Fruit fly (Drosophila melanogaster) whole organism, pupa: Measurements from ENCODE around the gene CG12236.

Source experiments
- CG10348 ChIP-seq: fragments of 200-800 bp; sonication (Bioruptor generic); IDR thresholded peaks from 2 replicates; pipeline ENCODE4 v1.3.6; 2022; ENCODE audit warnings: missing biosample characterization, missing genetic modification characterization
- CG12605 ChIP-seq: fragments of 200-800 bp; sonication (Bioruptor generic); IDR thresholded peaks from 2 replicates; pipeline ENCODE4 v1.3.6; 2022; ENCODE audit warnings: missing biosample characterization, missing genetic modification characterization
- CG13204 ChIP-seq: fragments of 200-800 bp; sonication (Bioruptor generic); optimal IDR thresholded peaks from 2 replicates; lab custom pipeline; 2018; ENCODE audit warnings: missing biosample characterization, mild to moderate bottlenecking, missing genetic modification characterization, moderate library complexity
- CG14655 ChIP-seq: fragments of 200-800 bp; sonication (Bioruptor generic); optimal IDR thresholded peaks from 3 replicates; lab custom pipeline; 2017; ENCODE audit warnings: mild to moderate bottlenecking, missing biosample characterization, missing genetic modification reagents, missing genetic modification characterization
- CG15710 ChIP-seq: fragments of 200-800 bp; sonication (Bioruptor generic); optimal IDR thresholded peaks from 2 replicates; lab custom pipeline; 2018; ENCODE audit warnings: missing biosample characterization, mild to moderate bottlenecking, missing genetic modification characterization, moderate library complexity
- CG17806 ChIP-seq: fragments of 200-800 bp; sonication (Bioruptor generic); optimal IDR thresholded peaks from 2 replicates; lab custom pipeline; 2018; ENCODE audit warnings: missing biosample characterization, mild to moderate bottlenecking, missing genetic modification characterization, moderate library complexity
- CG32121 ChIP-seq: fragments of 200-800 bp; sonication (Bioruptor generic); IDR thresholded peaks from 2 replicates; pipeline ENCODE4 v1.3.6; 2022; ENCODE audit warnings: missing biosample characterization, missing genetic modification characterization
- CG34367 ChIP-seq: fragments of 200-800 bp; sonication (Bioruptor generic); optimal IDR thresholded peaks from 2 replicates; lab custom pipeline; 2018; ENCODE audit warnings: missing biosample characterization, mild to moderate bottlenecking, missing genetic modification characterization
- CG4496 ChIP-seq: fragments of 200-800 bp; sonication (Bioruptor generic); IDR thresholded peaks from 3 replicates; pipeline ENCODE4 v1.3.6; 2022; ENCODE audit warnings: missing biosample characterization, missing genetic modification characterization
- CG8159 ChIP-seq: fragments of 200-800 bp; sonication (Bioruptor generic); optimal IDR thresholded peaks from 3 replicates; lab custom pipeline; 2018; ENCODE audit warnings: missing biosample characterization, mild to moderate bottlenecking, missing genetic modification characterization, moderate library complexity
- CG8301 ChIP-seq: fragments of 200-800 bp; sonication (Bioruptor generic); optimal IDR thresholded peaks from 2 replicates; lab custom pipeline; 2018; ENCODE audit warnings: missing biosample characterization, mild to moderate bottlenecking, missing genetic modification characterization
- CG9948 ChIP-seq: fragments of 200-800 bp; sonication (Bioruptor generic); optimal IDR thresholded peaks from 2 replicates; lab custom pipeline; 2018; ENCODE audit warnings: missing biosample characterization, mild to moderate bottlenecking, missing genetic modification characterization, moderate library complexity
- D1 ChIP-seq: fragments of 200-800 bp; sonication (Bioruptor generic); optimal IDR thresholded peaks from 2 replicates; lab custom pipeline; 2018; ENCODE audit warnings: missing biosample characterization, mild to moderate bottlenecking, missing genetic modification characterization, moderate library complexity
- EcR ChIP-seq: fragments of 200-800 bp; sonication (Bioruptor generic); optimal IDR thresholded peaks from 3 replicates; lab custom pipeline; 2019; ENCODE audit warnings: missing biosample characterization, missing genetic modification characterization, mild to moderate bottlenecking, moderate library complexity, missing genetic modification reagents
- Ets98B ChIP-seq: fragments of 200-800 bp; sonication (Bioruptor generic); IDR thresholded peaks from 2 replicates; pipeline ENCODE4 v1.3.6; 2022; ENCODE audit warnings: missing biosample characterization, missing genetic modification characterization
- Pif1A ChIP-seq: fragments of 200-800 bp; sonication (Bioruptor generic); optimal IDR thresholded peaks from 3 replicates; lab custom pipeline; 2016; ENCODE audit warnings: missing biosample characterization, missing genetic modification characterization
- Pif1B ChIP-seq: fragments of 200-800 bp; sonication (Bioruptor generic); optimal IDR thresholded peaks from 3 replicates; lab custom pipeline; 2016; ENCODE audit warnings: missing biosample characterization, missing genetic modification characterization
- Snoo ChIP-seq: fragments of 200-800 bp; sonication (Bioruptor generic); optimal IDR thresholded peaks from 3 replicates; lab custom pipeline; 2017; ENCODE audit warnings: missing biosample characterization, mild to moderate bottlenecking, missing genetic modification characterization, inconsistent platforms
- fd96Ca ChIP-seq: fragments of 200-800 bp; sonication (Bioruptor generic); IDR thresholded peaks from 3 replicates; pipeline ENCODE4 v1.3.6; 2022; ENCODE audit warnings: missing biosample characterization, missing genetic modification characterization
- gl ChIP-seq: fragments of 200-800 bp; sonication (Bioruptor generic); optimal IDR thresholded peaks from 2 replicates; lab custom pipeline; 2018; ENCODE audit warnings: missing biosample characterization, mild to moderate bottlenecking, missing genetic modification characterization
- rn ChIP-seq: fragments of 200-800 bp; sonication (Bioruptor generic); IDR thresholded peaks from 2 replicates; pipeline ENCODE4 v1.3.6; 2022; ENCODE audit warnings: missing biosample characterization, missing genetic modification characterization

The CG12236 gene

DNA sequence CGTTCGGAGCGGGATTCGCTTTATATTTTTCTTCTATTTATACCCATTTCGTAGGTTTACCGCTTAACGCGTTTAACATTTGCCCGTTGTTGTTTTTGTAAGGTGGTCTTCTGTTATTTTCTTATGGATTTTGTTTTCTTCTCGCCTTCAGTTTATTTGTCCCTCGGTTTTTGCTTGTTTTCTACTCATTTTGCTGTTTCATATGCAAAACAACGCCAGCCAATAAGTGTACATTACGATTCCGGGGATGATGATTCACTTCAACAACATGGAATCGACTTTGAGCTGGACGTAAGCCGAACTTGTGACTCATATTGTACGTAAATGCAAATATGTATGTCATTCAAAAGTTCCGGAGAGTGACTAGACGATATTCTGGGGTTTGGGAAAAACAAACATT, 15.4 kb upstream of the CG12236 start:
- TF ChIP-seq Pif1B (GFP tag; lab: Kevin White, UChicago) = no peak
- TF ChIP-seq CG15710 (tag; lab: Kevin White, UChicago) = no peak
- TF ChIP-seq CG32121 (GFP tag; lab: Robert Waterston, UW) = no peak

DNA sequence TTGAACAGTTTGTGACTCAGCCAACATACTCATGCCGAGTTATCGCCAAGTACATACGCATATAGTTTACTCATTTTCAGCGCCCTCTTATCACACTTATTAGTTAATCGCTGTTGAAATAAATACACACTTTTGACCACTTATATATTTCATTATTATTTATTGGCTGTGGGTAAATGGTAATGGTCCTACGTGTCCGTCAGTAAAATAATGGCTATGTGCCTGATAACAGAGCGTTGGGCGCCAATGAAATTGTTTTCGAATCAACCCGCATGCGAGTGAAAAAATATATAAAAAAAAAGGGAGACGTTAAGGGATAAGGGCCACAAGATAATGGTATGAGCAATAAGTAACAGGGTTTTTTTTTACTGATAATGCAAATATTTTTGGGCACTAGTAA, 14.8 kb upstream of the CG12236 start:
- TF ChIP-seq CG4496 (GFP tag; lab: Robert Waterston, UW) = no peak

DNA sequence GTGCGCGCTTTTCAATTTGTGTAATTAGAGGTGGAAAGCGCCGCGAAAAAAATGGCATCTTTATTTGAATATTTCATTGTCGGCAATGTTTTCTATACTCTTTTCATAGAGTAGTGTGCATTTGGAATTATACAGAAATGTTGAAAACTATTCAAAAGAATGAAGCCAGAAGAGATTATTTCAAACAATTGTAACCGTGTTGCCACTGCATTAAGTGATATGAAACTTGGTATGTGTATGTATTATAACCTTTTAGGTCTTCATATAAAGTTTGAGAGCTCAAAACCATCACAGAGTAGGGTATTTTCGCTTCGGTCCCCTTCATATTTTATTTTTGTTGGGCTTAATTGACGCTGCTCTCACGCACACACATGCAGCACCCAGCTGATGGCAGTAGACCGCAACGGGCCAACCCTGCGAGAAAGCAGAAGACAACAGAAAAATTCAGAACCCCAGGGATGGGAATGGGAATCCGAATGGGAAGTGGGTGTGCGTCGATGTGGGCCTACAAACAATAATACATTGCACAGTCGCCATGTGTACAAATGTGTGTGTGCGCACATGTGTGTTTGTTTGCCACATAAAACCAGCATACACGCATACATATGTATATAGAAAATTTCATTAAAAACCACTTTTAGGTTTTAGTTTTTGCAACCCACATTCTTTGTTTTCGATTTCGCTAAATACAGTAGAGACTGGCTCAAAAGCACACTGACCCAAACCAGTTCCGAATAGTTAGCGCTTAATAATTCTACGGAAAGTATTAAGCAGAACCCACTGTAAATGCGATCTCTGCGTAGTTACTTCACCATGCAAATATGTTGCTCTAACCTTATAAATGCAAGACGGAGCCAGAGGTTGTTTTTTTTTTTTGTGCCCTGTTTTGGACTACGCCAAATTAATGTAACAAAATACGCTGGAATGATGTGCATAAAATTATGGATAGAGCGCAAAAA, 13.1 kb upstream of the CG12236 start:
- TF ChIP-seq CG10348 (GFP tag; lab: Robert Waterston, UW) (no peak), Pif1A (GFP tag; lab: Kevin White, UChicago) (peak; percentile 15), gl (tag; lab: Kevin White, UChicago) (no peak), EcR (GFP tag; lab: Kevin White, UChicago) (no peak), CG12605 (no peak), CG9948 (tag; lab: Kevin White, UChicago) (peak; percentile 4), Pif1B (GFP tag; lab: Kevin White, UChicago) (peak; percentile 38), Snoo (tag; lab: Kevin White, UChicago) (no peak), CG13204 (no peak), CG14655 (GFP tag; lab: Kevin White, UChicago) (peak; percentile 33), Ets98B (0 out of 2 replicates have a peak, but pooled peaks have one; percentile 31), rn (no peak), CG34367 (tag; lab: Kevin White, UChicago) (peak; percentile 24), CG8159 (tag; lab: Kevin White, UChicago) (peak; percentile 42), CG17806 (tag; lab: Kevin White, UChicago) (peak; percentile 3), D1 (no peak), CG8301 (tag; lab: Kevin White, UChicago) (peak; percentile 29), CG32121 (GFP tag; lab: Robert Waterston, UW) (no peak), CG4496 (GFP tag; lab: Robert Waterston, UW) (0 out of 3 replicates have a peak, but pooled peaks have one; percentile 25)

DNA sequence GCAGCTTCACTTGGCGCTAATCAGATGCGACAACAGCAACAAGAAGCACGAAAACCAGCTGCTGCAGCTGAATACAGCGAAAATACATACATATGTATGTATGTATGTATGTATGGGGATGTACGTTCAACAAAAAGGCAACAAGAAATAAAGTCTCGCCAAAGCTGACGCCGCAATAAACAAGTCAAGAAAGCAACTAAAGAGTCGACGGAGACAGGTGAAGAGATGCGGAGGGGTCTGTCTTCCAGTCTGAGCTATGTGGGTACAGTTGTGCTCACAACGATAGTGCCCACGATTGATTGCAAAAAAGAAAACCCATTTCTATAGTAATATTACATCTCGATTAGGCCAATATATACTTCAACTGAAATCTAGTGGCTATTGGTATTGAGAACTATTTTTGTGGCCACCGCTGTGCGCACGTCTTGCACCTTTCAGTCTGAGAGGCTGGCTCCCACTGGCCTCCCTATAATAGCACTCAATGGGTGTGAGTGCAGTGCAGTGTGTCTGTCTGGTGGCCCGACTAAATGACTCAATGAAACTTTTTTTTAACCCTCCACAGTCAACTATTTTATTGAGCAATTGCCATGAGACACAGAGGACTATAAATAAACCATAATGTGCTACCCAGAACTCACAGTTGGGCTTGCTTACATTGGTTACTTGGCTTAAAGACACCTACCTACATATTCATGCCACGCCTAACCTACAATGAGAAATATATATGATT, 11.9 kb upstream of the CG12236 start:
- peak; percentile 99 for TF ChIP-seq CG4496 (GFP tag; lab: Robert Waterston, UW)
- TF ChIP-seq CG17806 (tag; lab: Kevin White, UChicago) = peak; percentile 99
- peak; percentile 99 for TF ChIP-seq CG9948 (tag; lab: Kevin White, UChicago)
- TF ChIP-seq Snoo (tag; lab: Kevin White, UChicago) = peak; percentile 97
- peak; percentile 99 for TF ChIP-seq CG32121 (GFP tag; lab: Robert Waterston, UW)
- peak; percentile 88 for TF ChIP-seq D1
- peak; percentile 82 for TF ChIP-seq EcR (GFP tag; lab: Kevin White, UChicago)
- peak; percentile 98 for TF ChIP-seq CG12605
- TF ChIP-seq CG34367 (tag; lab: Kevin White, UChicago) = peak; percentile 99
- TF ChIP-seq rn = peak; percentile 98
- peak; percentile 98 for TF ChIP-seq CG13204
- TF ChIP-seq Pif1B (GFP tag; lab: Kevin White, UChicago) = peak; percentile 98
- peak; percentile 99 for TF ChIP-seq CG8301 (tag; lab: Kevin White, UChicago)
- TF ChIP-seq gl (tag; lab: Kevin White, UChicago) = peak; percentile 98
- peak; percentile 99 for TF ChIP-seq Pif1A (GFP tag; lab: Kevin White, UChicago)
- TF ChIP-seq CG14655 (GFP tag; lab: Kevin White, UChicago) = peak; percentile 99
- peak; percentile 94 for TF ChIP-seq CG10348 (GFP tag; lab: Robert Waterston, UW)
- TF ChIP-seq Ets98B = peak; percentile 99
- TF ChIP-seq CG15710 (tag; lab: Kevin White, UChicago) = peak; percentile 99
- peak; percentile 99 for TF ChIP-seq fd96Ca (GFP tag; lab: Robert Waterston, UW)
- peak; percentile 99 for TF ChIP-seq CG8159 (tag; lab: Kevin White, UChicago)

DNA sequence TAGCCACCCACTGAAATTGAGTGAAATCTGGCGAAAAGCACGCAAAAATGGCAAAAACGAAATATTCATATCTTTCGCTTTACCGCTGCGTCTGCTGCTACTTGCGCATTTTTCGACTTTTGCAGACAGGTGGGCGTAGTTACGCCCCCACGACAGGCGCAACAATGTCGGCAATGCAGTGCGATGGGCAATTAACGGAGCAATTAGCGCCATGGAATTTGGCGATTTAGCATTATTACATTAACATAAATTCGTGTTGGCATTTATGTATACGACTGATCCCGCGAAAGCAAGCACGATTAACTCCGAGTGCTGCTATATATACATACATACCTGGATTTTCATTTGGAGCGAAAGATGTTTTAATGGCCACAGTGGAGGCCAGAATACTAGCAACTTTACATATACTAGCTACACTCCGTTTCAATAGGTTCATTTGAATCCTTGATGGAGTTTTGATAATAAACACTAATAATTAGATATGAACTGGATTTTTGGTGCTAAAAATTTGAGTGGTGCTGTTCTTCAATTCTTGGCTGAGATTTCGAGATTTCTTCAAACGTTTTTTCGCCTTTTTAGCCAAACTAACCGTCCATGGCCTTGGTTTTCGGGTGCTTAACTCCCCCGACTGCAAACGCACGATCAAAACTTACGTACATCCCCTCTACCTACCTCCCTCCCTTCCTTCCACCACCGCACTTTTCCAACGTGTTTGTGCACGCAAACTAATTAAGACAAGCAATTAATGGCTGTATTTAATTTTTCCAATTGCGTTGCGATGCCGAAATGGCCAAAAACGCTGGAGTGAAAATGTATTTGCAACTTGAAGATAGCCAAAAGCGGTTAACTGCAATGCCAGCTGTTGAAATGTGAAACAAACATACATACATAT, 10.9 kb upstream of the CG12236 start:
- TF ChIP-seq CG15710 (tag; lab: Kevin White, UChicago) = peak; percentile 36
- TF ChIP-seq CG14655 (GFP tag; lab: Kevin White, UChicago) = peak; percentile 50
- peak; percentile 25; the same call in 1 of the 2 replicates for TF ChIP-seq CG32121 (GFP tag; lab: Robert Waterston, UW)
- no peak for TF ChIP-seq D1
- peak; percentile 25 for TF ChIP-seq gl (tag; lab: Kevin White, UChicago)
- peak; percentile 75 for TF ChIP-seq CG4496 (GFP tag; lab: Robert Waterston, UW)
- peak; percentile 44; the same call in 1 of the 2 replicates for TF ChIP-seq CG12605
- TF ChIP-seq rn = no peak
- TF ChIP-seq CG13204 = no peak
- TF ChIP-seq Pif1B (GFP tag; lab: Kevin White, UChicago) = no peak
- TF ChIP-seq fd96Ca (GFP tag; lab: Robert Waterston, UW) = peak; percentile 62; the same call in 1 of the 3 replicates
- peak; percentile 73 for TF ChIP-seq Ets98B
- peak; percentile 10 for TF ChIP-seq Pif1A (GFP tag; lab: Kevin White, UChicago)
- TF ChIP-seq CG8159 (tag; lab: Kevin White, UChicago) = peak; percentile 52
- TF ChIP-seq EcR (GFP tag; lab: Kevin White, UChicago) = no peak
- peak; percentile 51 for TF ChIP-seq CG17806 (tag; lab: Kevin White, UChicago)
- no peak for TF ChIP-seq CG10348 (GFP tag; lab: Robert Waterston, UW)
- peak; percentile 54 for TF ChIP-seq CG34367 (tag; lab: Kevin White, UChicago)
- TF ChIP-seq CG9948 (tag; lab: Kevin White, UChicago) = peak; percentile 17
- TF ChIP-seq CG8301 (tag; lab: Kevin White, UChicago) = peak; percentile 54
- TF ChIP-seq Snoo (tag; lab: Kevin White, UChicago) = peak; percentile 16
